Fruit fly (Drosophila melanogaster) whole organism, adult: ENCODE measurements around the gene Cdc42.

Experiments
- CG11617 ChIP-seq: fragments of 200-800 bp; sonication (Bioruptor generic); optimal IDR thresholded peaks from 2 replicates; lab custom pipeline; 2017; ENCODE audit warnings: mild to moderate bottlenecking, missing biosample characterization, missing genetic modification reagents, missing genetic modification characterization
- CG12768 ChIP-seq: fragments of 200-800 bp; sonication (Bioruptor generic); optimal IDR thresholded peaks from 2 replicates; lab custom pipeline; 2017; ENCODE audit warnings: missing biosample characterization, missing genetic modification characterization, mild to moderate bottlenecking, moderate library complexity, missing genetic modification reagents
- CG14711 ChIP-seq: fragments of 200-800 bp; sonication (Bioruptor generic); optimal IDR thresholded peaks from 2 replicates; lab custom pipeline; 2018; ENCODE audit warnings: missing biosample characterization, mild to moderate bottlenecking, missing genetic modification characterization, moderate library complexity
- CG1620 ChIP-seq: fragments of 200-800 bp; sonication (Bioruptor generic); optimal IDR thresholded peaks from 2 replicates; lab custom pipeline; 2016; ENCODE audit warnings: missing biosample characterization, missing genetic modification characterization
- CG33017 ChIP-seq: fragments of 200-800 bp; sonication (Bioruptor generic); optimal IDR thresholded peaks from 2 replicates; lab custom pipeline; 2018; ENCODE audit warnings: missing biosample characterization, mild to moderate bottlenecking, missing genetic modification characterization, moderate library complexity
- CG5204 ChIP-seq: fragments of 200-800 bp; sonication (Bioruptor generic); optimal IDR thresholded peaks from 2 replicates; lab custom pipeline; 2016; ENCODE audit warnings: missing biosample characterization, missing genetic modification characterization
- CG7045 ChIP-seq: fragments of 200-800 bp; sonication (Bioruptor generic); optimal IDR thresholded peaks from 2 replicates; lab custom pipeline; 2017; ENCODE audit warnings: missing biosample characterization, mild to moderate bottlenecking, missing genetic modification characterization
- CG7101 ChIP-seq: fragments of 200-800 bp; sonication (Bioruptor generic); optimal IDR thresholded peaks from 2 replicates; lab custom pipeline; 2018; ENCODE audit warnings: missing biosample characterization, mild to moderate bottlenecking, missing genetic modification characterization, moderate library complexity
- Clk ChIP-seq: fragments of 200-800 bp; sonication (Bioruptor generic); optimal IDR thresholded peaks from 2 replicates; lab custom pipeline; 2017; ENCODE audit warnings: missing biosample characterization, missing genetic modification characterization
- Crg-1 ChIP-seq: fragments of 200-800 bp; sonication (Bioruptor generic); optimal IDR thresholded peaks from 2 replicates; lab custom pipeline; 2016; ENCODE audit warnings: missing biosample characterization, missing genetic modification characterization
- Hr96 ChIP-seq: fragments of 200-800 bp; sonication (Bioruptor generic); optimal IDR thresholded peaks from 2 replicates; lab custom pipeline; 2016; ENCODE audit warnings: missing biosample characterization, missing genetic modification characterization
- Mnt ChIP-seq: fragments of 200-800 bp; sonication (Bioruptor generic); optimal IDR thresholded peaks from 2 replicates; lab custom pipeline; 2016; ENCODE audit warnings: missing biosample characterization, mild to moderate bottlenecking, missing genetic modification characterization
- bab1 ChIP-seq: fragments of 200-800 bp; sonication (Bioruptor generic); optimal IDR thresholded peaks from 3 replicates; lab custom pipeline; 2019; ENCODE audit warnings: missing biosample characterization, mild to moderate bottlenecking, missing genetic modification characterization, moderate library complexity
- cic ChIP-seq: fragments of 200-800 bp; sonication (Bioruptor generic); optimal IDR thresholded peaks from 2 replicates; lab custom pipeline; 2017; ENCODE audit warnings: missing biosample characterization, mild to moderate bottlenecking, missing genetic modification characterization, moderate library complexity
- cnc ChIP-seq, 2 experiments: fragments of >200 bp; optimal IDR thresholded peaks; 2 replicates each; lab custom pipeline; 2017
- kay ChIP-seq: fragments of 200-800 bp; sonication (Bioruptor generic); peaks from one replicate; lab custom pipeline; 2016; ENCODE audit warnings: missing biosample characterization, missing genetic modification characterization, borderline replicate concordance
- ovo ChIP-seq: fragments of 200-800 bp; sonication (Bioruptor generic); optimal IDR thresholded peaks from 2 replicates; lab custom pipeline; 2016; ENCODE audit warnings: missing biosample characterization, missing genetic modification characterization
- pad ChIP-seq: fragments of 200-800 bp; sonication (Bioruptor generic); optimal IDR thresholded peaks from 3 replicates; lab custom pipeline; 2017; ENCODE audit warnings: missing biosample characterization, missing genetic modification characterization, mild to moderate bottlenecking, moderate library complexity, missing genetic modification reagents
- tj ChIP-seq: fragments of 200-800 bp; sonication (Bioruptor generic); optimal IDR thresholded peaks from 3 replicates; lab custom pipeline; 2017; ENCODE audit warnings: missing biosample characterization, mild to moderate bottlenecking, missing genetic modification characterization, moderate library complexity
- toe ChIP-seq: fragments of 200-800 bp; sonication (Bioruptor generic); optimal IDR thresholded peaks from 2 replicates; lab custom pipeline; 2016; ENCODE audit warnings: missing biosample characterization, missing genetic modification characterization

Gene Cdc42

DNA sequence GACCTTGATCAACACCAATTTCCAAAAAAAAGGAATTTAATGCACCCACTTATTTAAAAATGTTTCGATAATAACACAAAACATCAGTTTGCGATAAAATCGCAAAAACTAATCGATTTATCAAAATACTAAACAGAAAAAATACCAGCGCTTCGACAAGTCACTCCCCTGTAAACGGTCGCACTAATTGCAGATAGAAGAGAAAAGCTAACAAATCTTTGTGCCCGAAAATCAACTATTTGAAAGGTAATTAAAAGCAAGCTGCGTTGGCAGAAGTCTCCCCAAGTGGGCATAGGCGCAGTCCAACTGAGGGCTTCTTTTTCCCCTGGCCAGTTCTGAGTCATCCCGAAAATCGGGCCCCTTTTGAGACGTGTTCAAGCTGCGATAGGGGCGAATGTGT is 34.0 kb downstream of the Cdc42 start, which contains the start of gene AP-1-2beta:
AP-1-2beta (plus strand) TSS at position 161 of the 400 bp plus-strand sequence.
- TF ChIP-seq CG11617 = no peak
- TF ChIP-seq cnc (optimal IDR thresholded peaks at IDR 0.05; lab: Kevin White, UChicago) = no peak
- TF ChIP-seq Mnt (GFP tag; lab: Kevin White, UChicago) = peak; percentile 7

DNA sequence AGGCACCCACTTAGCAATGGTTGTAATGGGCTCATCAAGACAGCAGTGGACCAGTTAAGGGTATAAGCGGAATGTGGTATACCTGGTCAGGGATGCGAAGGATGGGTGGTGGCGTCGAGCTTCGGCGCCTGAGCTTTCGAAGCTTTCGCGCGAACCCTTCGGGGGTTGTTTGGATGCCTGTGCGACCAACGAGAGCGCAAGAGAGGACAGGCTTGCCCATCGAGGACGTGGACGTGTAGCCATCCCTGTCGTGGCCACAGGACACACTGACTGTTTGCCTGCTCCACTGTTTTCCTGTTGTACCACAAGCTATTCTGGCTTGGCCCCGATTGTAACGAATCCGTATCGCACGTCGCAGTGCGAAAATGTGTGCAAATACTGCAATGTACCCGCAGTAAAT is 38.4 kb downstream of the Cdc42 start, which contains the start of gene CG14234:
CG14234 (plus strand) TSS at position 301 of the 400 bp plus-strand sequence.
- TF ChIP-seq Mnt (GFP tag; lab: Kevin White, UChicago) (no peak), cic (GFP tag; lab: Kevin White, UChicago) (no peak), Crg-1 (GFP tag; lab: Kevin White, UChicago) (no peak), CG7101 (tag; lab: Kevin White, UChicago) (no peak), bab1 (GFP tag; lab: Kevin White, UChicago) (no peak), cnc (optimal IDR thresholded peaks at IDR 0.05; lab: Kevin White, UChicago) (no peak), toe (GFP tag; lab: Kevin White, UChicago) (no peak)

DNA sequence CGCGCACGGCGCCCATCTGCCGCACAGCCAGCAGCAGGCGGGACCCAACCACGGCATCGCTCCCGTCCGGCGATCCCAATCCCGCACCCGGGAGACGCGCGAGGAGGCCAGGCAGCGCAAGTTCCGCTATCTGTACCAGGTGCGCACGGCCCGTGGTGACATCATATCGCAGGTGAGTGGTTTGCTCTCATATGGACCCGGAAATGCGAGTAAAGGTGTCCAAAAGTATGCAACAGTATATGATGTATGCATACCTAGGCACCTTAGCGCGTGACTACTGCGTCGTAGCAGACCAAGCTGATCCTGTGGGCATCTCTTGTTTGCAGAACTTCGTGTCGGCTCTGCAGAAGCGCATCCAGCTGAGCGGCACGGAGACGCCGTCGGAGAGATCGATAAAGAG is 41.0 kb downstream of the Cdc42 start:
- TF ChIP-seq cic (GFP tag; lab: Kevin White, UChicago) = no peak

DNA sequence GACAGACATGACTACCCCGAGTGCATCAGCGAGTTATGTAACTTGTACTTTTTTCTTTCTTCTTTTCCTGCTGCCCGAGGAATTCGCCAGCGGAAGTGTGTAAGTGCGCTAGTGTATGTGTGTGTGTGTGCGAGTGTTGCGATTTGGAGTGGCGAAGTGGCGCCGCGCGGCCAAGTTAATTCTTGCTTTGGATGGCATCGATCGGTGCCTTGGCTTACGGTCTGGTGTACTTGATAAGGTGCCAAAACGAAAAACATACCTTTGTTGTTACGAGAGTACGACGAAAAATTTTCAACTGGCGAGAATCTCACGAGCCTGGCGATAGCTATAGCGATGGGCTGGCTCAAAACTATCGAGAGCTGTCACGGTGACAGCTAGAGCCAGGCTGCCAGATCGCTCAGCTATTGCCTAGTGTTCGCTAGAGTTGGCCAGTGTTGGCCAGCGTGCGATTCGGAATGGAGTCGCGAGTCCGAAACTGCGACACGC is 47.2 kb downstream of the Cdc42 start, which contains the start of the genes CG18809, COX6B, CG33932 and Rpp20:
CG18809 (minus strand) TSS at position 333 of the 486 bp plus-strand sequence.
COX6B (minus strand) TSS at position 333 of the 486 bp plus-strand sequence.
CG33932 (plus strand) TSS at position 429 of the 486 bp plus-strand sequence.
Rpp20 (plus strand) TSS at position 429 of the 486 bp plus-strand sequence.
- TF ChIP-seq cnc (optimal IDR thresholded peaks at IDR 0.05; lab: Kevin White, UChicago) = no peak
- peak; percentile 86 for TF ChIP-seq Crg-1 (GFP tag; lab: Kevin White, UChicago)
- TF ChIP-seq Clk = peak; percentile 58
- TF ChIP-seq CG12768 (GFP tag; lab: Kevin White, UChicago) = peak; percentile 37
- TF ChIP-seq cic (GFP tag; lab: Kevin White, UChicago) = peak; percentile 40
- peak; percentile 94 for TF ChIP-seq Mnt (GFP tag; lab: Kevin White, UChicago)
- peak; percentile 72 for TF ChIP-seq ovo (GFP tag; lab: Kevin White, UChicago)
- TF ChIP-seq pad (GFP tag; lab: Kevin White, UChicago) = peak; percentile 83
- TF ChIP-seq CG7101 (tag; lab: Kevin White, UChicago) = peak; percentile 79
- TF ChIP-seq tj (GFP tag; lab: Kevin White, UChicago) = peak; percentile 62
- no peak for TF ChIP-seq kay (GFP tag; lab: Kevin White, UChicago)
- TF ChIP-seq CG1620 (GFP tag; lab: Kevin White, UChicago) = peak; percentile 91
- TF ChIP-seq Hr96 (GFP tag; lab: Kevin White, UChicago) = no peak
- TF ChIP-seq CG33017 (tag; lab: Kevin White, UChicago) = no peak
- TF ChIP-seq bab1 (GFP tag; lab: Kevin White, UChicago) = peak; percentile 81
- TF ChIP-seq CG14711 (tag; lab: Kevin White, UChicago) = peak; percentile 60
- TF ChIP-seq CG5204 = no peak
- TF ChIP-seq CG11617 = peak; percentile 74
- peak; percentile 45 for TF ChIP-seq toe (GFP tag; lab: Kevin White, UChicago)
- peak; percentile 31 for TF ChIP-seq CG7045 (GFP tag; lab: Kevin White, UChicago)

DNA sequence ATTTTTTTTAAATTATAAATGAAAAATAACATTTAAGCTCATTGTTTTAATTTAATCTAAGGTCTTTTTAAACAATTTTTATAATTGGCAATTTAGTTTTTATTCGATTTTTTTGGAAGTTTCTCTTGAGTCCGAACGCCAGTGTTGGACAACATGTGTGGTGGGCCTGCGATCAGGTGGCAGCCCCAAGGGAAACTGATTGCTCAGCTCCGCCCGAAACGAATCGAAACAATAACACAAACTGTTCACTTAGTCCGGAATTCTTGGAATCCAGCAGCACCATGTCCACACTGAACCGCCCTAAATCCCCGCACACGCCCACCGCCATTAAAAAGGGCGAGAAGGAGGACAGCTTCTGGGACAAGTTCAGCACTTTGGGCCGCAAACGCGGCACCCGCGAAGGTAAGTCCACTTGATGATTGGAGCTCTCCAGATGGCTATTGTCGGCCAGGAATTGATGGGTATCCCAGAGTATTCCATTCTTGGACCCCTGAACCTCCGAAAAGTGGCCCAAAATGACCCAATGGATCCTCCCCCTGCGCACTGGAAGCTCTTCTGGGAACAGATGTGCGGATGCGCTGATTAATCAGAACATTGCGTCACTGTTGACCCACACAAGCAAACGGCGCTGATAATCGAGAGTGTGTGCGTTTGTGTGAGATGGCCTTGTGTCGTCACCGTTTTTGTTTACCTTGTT is 49.2 kb downstream of the Cdc42 start, which contains the start of gene parvin:
parvin (plus strand) TSS at position 134 of the 697 bp plus-strand sequence.
- TF ChIP-seq CG7101 (tag; lab: Kevin White, UChicago) (peak; percentile 27), tj (GFP tag; lab: Kevin White, UChicago) (peak; percentile 86), CG12768 (GFP tag; lab: Kevin White, UChicago) (no peak)

DNA sequence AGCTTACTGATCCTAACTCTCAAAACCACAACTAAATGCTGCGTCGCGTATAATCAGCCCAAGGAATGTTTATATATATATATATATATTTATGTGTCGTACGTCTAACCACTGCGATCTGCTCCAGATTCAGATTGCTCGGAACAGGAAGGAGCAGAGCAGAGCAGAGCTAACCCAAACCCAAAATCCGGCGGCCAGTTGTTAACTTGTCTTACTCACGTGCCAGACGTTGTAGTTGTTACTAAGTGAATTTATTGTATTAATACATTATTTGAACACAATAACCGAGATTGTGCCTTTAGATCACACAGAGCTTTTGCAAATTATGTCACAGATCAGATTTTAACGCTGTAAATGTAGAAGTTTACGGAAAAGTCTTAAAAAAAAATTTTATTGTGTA is 51.1 kb downstream of the Cdc42 start, which contains the start of gene Alr:
Alr (plus strand) TSS at position 301 of the 400 bp plus-strand sequence.
- TF ChIP-seq kay (GFP tag; lab: Kevin White, UChicago) (no peak), CG5204 (no peak), Crg-1 (GFP tag; lab: Kevin White, UChicago) (no peak), ovo (GFP tag; lab: Kevin White, UChicago) (no peak), cic (GFP tag; lab: Kevin White, UChicago) (no peak), CG33017 (tag; lab: Kevin White, UChicago) (no peak), pad (GFP tag; lab: Kevin White, UChicago) (no peak), bab1 (GFP tag; lab: Kevin White, UChicago) (no peak), toe (GFP tag; lab: Kevin White, UChicago) (no peak), Hr96 (GFP tag; lab: Kevin White, UChicago) (no peak), Clk (no peak)

DNA sequence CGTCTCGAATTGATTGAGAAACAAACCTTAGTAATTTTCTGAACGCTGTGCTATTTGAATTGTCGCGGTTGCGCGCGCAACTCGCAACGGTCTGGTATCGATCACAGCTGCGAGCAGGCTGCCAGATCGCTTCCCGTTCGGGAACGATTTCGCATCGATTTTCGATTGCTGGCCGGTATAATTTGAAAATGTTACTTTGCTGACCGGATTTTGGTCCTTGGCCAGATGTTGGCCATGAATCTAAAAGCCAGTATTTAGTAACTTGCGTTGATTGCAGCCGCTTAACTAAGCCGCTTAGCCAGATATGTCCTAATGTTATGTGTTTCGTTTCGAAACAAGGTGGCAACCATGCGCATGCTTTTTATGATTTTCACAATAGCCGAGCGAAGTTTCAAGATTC is 51.7 kb downstream of the Cdc42 start:
- no peak for TF ChIP-seq CG12768 (GFP tag; lab: Kevin White, UChicago)
- no peak for TF ChIP-seq kay (GFP tag; lab: Kevin White, UChicago)
- peak; percentile 17 for TF ChIP-seq bab1 (GFP tag; lab: Kevin White, UChicago)
- TF ChIP-seq toe (GFP tag; lab: Kevin White, UChicago) = no peak
- TF ChIP-seq CG33017 (tag; lab: Kevin White, UChicago) = no peak
- no peak for TF ChIP-seq pad (GFP tag; lab: Kevin White, UChicago)
- peak; percentile 33 for TF ChIP-seq CG11617
- TF ChIP-seq CG7045 (GFP tag; lab: Kevin White, UChicago) = no peak
- TF ChIP-seq Hr96 (GFP tag; lab: Kevin White, UChicago) = no peak
- no peak for TF ChIP-seq CG5204
- TF ChIP-seq ovo (GFP tag; lab: Kevin White, UChicago) = no peak
- TF ChIP-seq Clk = no peak
- TF ChIP-seq CG1620 (GFP tag; lab: Kevin White, UChicago) = peak; percentile 49
- TF ChIP-seq cnc (optimal IDR thresholded peaks at IDR 0.05; lab: Kevin White, UChicago) = no peak
- no peak for TF ChIP-seq cic (GFP tag; lab: Kevin White, UChicago)
- TF ChIP-seq CG14711 (tag; lab: Kevin White, UChicago) = peak; percentile 13
- TF ChIP-seq CG7101 (tag; lab: Kevin White, UChicago) = no peak
- peak; percentile 32 for TF ChIP-seq Mnt (GFP tag; lab: Kevin White, UChicago)
- peak; percentile 50 for TF ChIP-seq Crg-1 (GFP tag; lab: Kevin White, UChicago)
- peak; percentile 76 for TF ChIP-seq tj (GFP tag; lab: Kevin White, UChicago)
